1 worm cellular context compared by ENCODE assay signal in the genomic region with DNA sequence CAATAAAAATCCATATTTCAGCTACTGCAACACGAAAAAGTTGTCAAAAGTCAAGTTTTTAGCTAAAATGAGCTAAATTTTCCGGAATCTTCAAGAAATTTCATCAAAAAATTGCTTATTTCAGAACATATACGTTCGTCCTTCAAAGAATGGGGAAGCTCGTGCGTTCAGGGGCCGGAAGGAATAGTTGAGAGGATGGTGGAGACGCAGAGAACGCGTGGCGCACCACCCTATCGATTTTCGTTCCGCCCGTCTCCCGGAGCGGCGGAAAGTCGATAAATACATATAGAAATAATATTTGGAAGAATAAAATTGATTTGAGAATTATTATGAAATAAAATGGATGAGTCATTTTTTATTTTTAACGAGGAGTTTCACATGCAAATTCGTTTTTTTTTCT.
TF ChIP-seq lines count a peak whose summit lies in the region.

No protein-coding gene starts in this region.

TF ChIP-seq in whole organism, L3 larva, 47 proteins besides CTCF, POLR2A, EP300 and RAD21 (continued from another document):
- TF ChIP-seq lin-39 (tag; optimal IDR thresholded peaks at IDR 0.05; lab: Kevin White, UChicago), result peak; percentile 33
- TF ChIP-seq nhr-67 (tag; optimal IDR thresholded peaks at IDR 0.05; lab: Kevin White, UChicago), result no peak
- TF ChIP-seq fkh-10 (GFP tag; optimal IDR thresholded peaks at IDR 0.05; lab: Kevin White, UChicago), result no peak
- no peak for TF ChIP-seq lin-15B (tag; optimal IDR thresholded peaks at IDR 0.05; lab: Kevin White, UChicago)
- TF ChIP-seq nhr-43 (tag; optimal IDR thresholded peaks at IDR 0.05; lab: Kevin White, UChicago; ENCODE audit: poor library complexity, severe bottlenecking), result no peak
- TF ChIP-seq nhr-76 (tag; optimal IDR thresholded peaks at IDR 0.05; lab: Kevin White, UChicago), result no peak
- no peak for TF ChIP-seq ztf-4 (tag; optimal IDR thresholded peaks at IDR 0.05; lab: Kevin White, UChicago)
- no peak for TF ChIP-seq jun-1 (tag; optimal IDR thresholded peaks at IDR 0.05; lab: Kevin White, UChicago)
- TF ChIP-seq egl-5 (tag; optimal IDR thresholded peaks at IDR 0.05; lab: Kevin White, UChicago), result no peak
- no peak for TF ChIP-seq ceh-82 (tag; optimal IDR thresholded peaks at IDR 0.05; lab: Kevin White, UChicago)
TF ChIP-seq in whole organism, L3 larva: peak in this region for 4.
